Fruit fly (Drosophila melanogaster) whole organism, prepupa: Measurements from ENCODE around the gene CG12057.
A peak's percentile ranks its signal among the peaks of the same experiment; 100 is the strongest.

ENCODE experiments used
- CG10631 ChIP-seq: fragments of 200-800 bp; sonication (Bioruptor generic); optimal IDR thresholded peaks from 2 replicates; lab custom pipeline; 2016; ENCODE audit warnings: missing biosample characterization, missing genetic modification characterization
- CG10669 ChIP-seq: fragments of 200-800 bp; sonication (Bioruptor generic); optimal IDR thresholded peaks from 3 replicates; lab custom pipeline; 2018; ENCODE audit warnings: missing biosample characterization, mild to moderate bottlenecking, missing genetic modification characterization, moderate library complexity
- CG11294 ChIP-seq: fragments of 200-800 bp; sonication (Bioruptor generic); IDR thresholded peaks from 2 replicates; pipeline ENCODE4 v1.3.6; 2022; ENCODE audit warnings: missing biosample characterization, missing genetic modification characterization
- CG15336 ChIP-seq: fragments of 200-800 bp; sonication (Bioruptor generic); IDR thresholded peaks from 2 replicates; pipeline ENCODE4 v1.3.6; 2022; ENCODE audit warnings: missing biosample characterization, missing genetic modification characterization
- CG1621 ChIP-seq: fragments of 200-800 bp; sonication (Bioruptor generic); optimal IDR thresholded peaks from 3 replicates; lab custom pipeline; 2018; ENCODE audit warnings: missing biosample characterization, mild to moderate bottlenecking, missing genetic modification characterization
- CG32006 ChIP-seq: fragments of 200-800 bp; sonication (Bioruptor generic); optimal IDR thresholded peaks from 3 replicates; lab custom pipeline; 2017; ENCODE audit warnings: missing biosample characterization, mild to moderate bottlenecking, missing genetic modification characterization
- CG34406 ChIP-seq: fragments of 200-800 bp; sonication (Bioruptor generic); optimal IDR thresholded peaks from 3 replicates; lab custom pipeline; 2016; ENCODE audit warnings: missing biosample characterization, missing genetic modification characterization
- CG3919 ChIP-seq: fragments of 200-800 bp; sonication (Bioruptor generic); optimal IDR thresholded peaks from 3 replicates; lab custom pipeline; 2016; ENCODE audit warnings: missing biosample characterization, missing genetic modification characterization
- CG4318 ChIP-seq: fragments of 200-800 bp; sonication (Bioruptor generic); optimal IDR thresholded peaks from 3 replicates; lab custom pipeline; 2017; ENCODE audit warnings: missing biosample characterization, mild to moderate bottlenecking, missing genetic modification characterization
- CG6163 ChIP-seq: fragments of 200-800 bp; sonication (Bioruptor generic); IDR thresholded peaks from 3 replicates; pipeline ENCODE4 v1.3.6; 2022; ENCODE audit warnings: missing biosample characterization, missing genetic modification characterization
- CG6276 ChIP-seq: fragments of 200-800 bp; sonication (Bioruptor generic); optimal IDR thresholded peaks from 2 replicates; lab custom pipeline; 2017; ENCODE audit warnings: missing biosample characterization, mild to moderate bottlenecking, missing genetic modification characterization
- CG6808 ChIP-seq: fragments of 200-800 bp; sonication (Bioruptor generic); optimal IDR thresholded peaks from 3 replicates; lab custom pipeline; 2017; ENCODE audit warnings: missing biosample characterization, missing genetic modification characterization, mild to moderate bottlenecking, moderate library complexity, missing genetic modification reagents
- CG6854 ChIP-seq: fragments of 200-800 bp; sonication (Bioruptor generic); optimal IDR thresholded peaks from 2 replicates; lab custom pipeline; 2017; ENCODE audit warnings: missing biosample characterization, mild to moderate bottlenecking, missing genetic modification characterization
- CG7368 ChIP-seq: fragments of 200-800 bp; sonication (Bioruptor generic); optimal IDR thresholded peaks from 3 replicates; lab custom pipeline; 2016; ENCODE audit warnings: missing biosample characterization, missing genetic modification characterization
- CG8119 ChIP-seq: fragments of 200-800 bp; sonication (Bioruptor generic); IDR thresholded peaks from 3 replicates; pipeline ENCODE4 v1.3.6; 2022; ENCODE audit warnings: missing biosample characterization, missing genetic modification characterization
- CG8319 ChIP-seq: fragments of 200-800 bp; sonication (Bioruptor generic); optimal IDR thresholded peaks from 3 replicates; lab custom pipeline; 2016; ENCODE audit warnings: missing biosample characterization, missing genetic modification characterization
- CG8632 ChIP-seq: fragments of 200-800 bp; sonication (Bioruptor generic); optimal IDR thresholded peaks from 3 replicates; lab custom pipeline; 2016; ENCODE audit warnings: missing biosample characterization, missing genetic modification characterization
- CG9139 ChIP-seq: fragments of 200-800 bp; sonication (Bioruptor generic); optimal IDR thresholded peaks from 3 replicates; lab custom pipeline; 2017; ENCODE audit warnings: missing biosample characterization, mild to moderate bottlenecking, missing genetic modification characterization
- Eip78C ChIP-seq: fragments of 200-800 bp; sonication (Bioruptor generic); peaks from one replicate; lab custom pipeline; 2016; ENCODE audit warnings: missing biosample characterization, missing genetic modification characterization
- Ets21C ChIP-seq: fragments of 200-800 bp; sonication (Bioruptor generic); optimal IDR thresholded peaks from 3 replicates; lab custom pipeline; 2016; ENCODE audit warnings: missing biosample characterization, missing genetic modification characterization
- Ets96B ChIP-seq: fragments of 200-800 bp; optimal IDR thresholded peaks from 2 replicates; lab custom pipeline; 2019; ENCODE audit warnings: missing biosample characterization, mild to moderate bottlenecking, missing genetic modification characterization, moderate library complexity
- Gug ChIP-seq: fragments of 200-800 bp; sonication (Bioruptor generic); IDR thresholded peaks from 2 replicates; pipeline ENCODE4 v1.3.6; 2022; ENCODE audit warnings: missing biosample characterization, missing genetic modification characterization
- Hr39 ChIP-seq: fragments of 200-800 bp; sonication (Bioruptor generic); optimal IDR thresholded peaks from 2 replicates; lab custom pipeline; 2016; ENCODE audit warnings: missing biosample characterization, missing genetic modification characterization
- Hr4 ChIP-seq: fragments of 200-800 bp; sonication (Bioruptor generic); optimal IDR thresholded peaks from 3 replicates; lab custom pipeline; 2016; ENCODE audit warnings: missing biosample characterization, missing genetic modification characterization
- Lpt ChIP-seq: fragments of 200-800 bp; sonication (Bioruptor generic); optimal IDR thresholded peaks from 3 replicates; lab custom pipeline; 2016; ENCODE audit warnings: missing biosample characterization, missing genetic modification characterization
- Met ChIP-seq: fragments of 200-800 bp; sonication (Bioruptor generic); optimal IDR thresholded peaks from 3 replicates; lab custom pipeline; 2016; ENCODE audit warnings: missing biosample characterization, missing genetic modification characterization
- OdsH ChIP-seq: fragments of 200-800 bp; sonication (Bioruptor generic); optimal IDR thresholded peaks from 3 replicates; lab custom pipeline; 2016; ENCODE audit warnings: missing biosample characterization, missing genetic modification characterization
- Sox102F ChIP-seq: fragments of 200-800 bp; sonication (Bioruptor generic); optimal IDR thresholded peaks from 2 replicates; lab custom pipeline; 2016; ENCODE audit warnings: missing biosample characterization, mild to moderate bottlenecking, missing genetic modification characterization
- Sox14 ChIP-seq: fragments of 200-800 bp; sonication (Bioruptor generic); optimal IDR thresholded peaks from 3 replicates; lab custom pipeline; 2016; ENCODE audit warnings: missing biosample characterization, missing genetic modification characterization
- Sox15 ChIP-seq: fragments of 200-800 bp; sonication (Bioruptor generic); optimal IDR thresholded peaks from 3 replicates; lab custom pipeline; 2016; ENCODE audit warnings: missing biosample characterization, missing genetic modification characterization
- achi ChIP-seq: fragments of 200-800 bp; sonication (Bioruptor generic); optimal IDR thresholded peaks from 3 replicates; lab custom pipeline; 2016; ENCODE audit warnings: missing biosample characterization, missing genetic modification characterization
- acj6 ChIP-seq: fragments of 200-800 bp; sonication (Bioruptor generic); optimal IDR thresholded peaks from 3 replicates; lab custom pipeline; 2016; ENCODE audit warnings: missing biosample characterization, missing genetic modification characterization
- dac ChIP-seq: fragments of 200-800 bp; sonication (Bioruptor generic); optimal IDR thresholded peaks from 2 replicates; lab custom pipeline; 2017; ENCODE audit warnings: missing biosample characterization, mild to moderate bottlenecking, missing genetic modification characterization
- eg ChIP-seq: fragments of 200-800 bp; sonication (Bioruptor generic); IDR thresholded peaks from 3 replicates; pipeline ENCODE4 v1.3.6; 2022; ENCODE audit warnings: missing biosample characterization, missing genetic modification characterization
- pdm3 ChIP-seq: fragments of 200-800 bp; sonication (Bioruptor generic); optimal IDR thresholded peaks from 3 replicates; lab custom pipeline; 2016; ENCODE audit warnings: missing biosample characterization, missing genetic modification characterization
- ss ChIP-seq, 2 experiments: fragments of 200-800 bp; sonication (Bioruptor generic); optimal IDR thresholded peaks; 2 replicates in 1 of 2; 3 replicates in 1 of 2; lab custom pipeline; 2017 to 2018; ENCODE audit warnings: mild to moderate bottlenecking in 2 of 2, missing biosample characterization in 2 of 2, missing genetic modification characterization in 2 of 2, moderate library complexity in 1 of 2
- svp ChIP-seq: fragments of 200-800 bp; sonication (Bioruptor generic); peaks from one replicate; lab custom pipeline; 2016; ENCODE audit warnings: missing biosample characterization, missing genetic modification characterization
- topi ChIP-seq: fragments of 200-800 bp; sonication (Bioruptor generic); optimal IDR thresholded peaks from 3 replicates; lab custom pipeline; 2016; ENCODE audit warnings: missing biosample characterization, missing genetic modification characterization
- vri ChIP-seq: fragments of 200-800 bp; sonication (Bioruptor generic); optimal IDR thresholded peaks from 3 replicates; lab custom pipeline; 2016; ENCODE audit warnings: missing biosample characterization, mild to moderate bottlenecking, missing genetic modification characterization

Gene CG12057

dm6 chrX:9214576-9214975 is 23.1 kb downstream of the CG12057 start, which contains the start of gene Obp8a:
Gene Obp8a (plus strand): TSS chrX:9214876.
- TF ChIP-seq Ets96B (tag; lab: Kevin White, UChicago) (no peak), CG32006 (GFP tag; lab: Kevin White, UChicago) (no peak), svp (GFP tag; lab: Kevin White, UChicago) (peak; percentile 37), Sox14 (GFP tag; lab: Kevin White, UChicago) (no peak), CG9139 (GFP tag; lab: Kevin White, UChicago) (no peak), pdm3 (GFP tag; lab: Kevin White, UChicago) (no peak)

- no peak for TF ChIP-seq pdm3 (GFP tag; lab: Kevin White, UChicago)
- TF ChIP-seq Met: no peak
- TF ChIP-seq ss (GFP tag; optimal IDR thresholded peaks at IDR 0.05; lab: Kevin White, UChicago): no peak
- no peak for TF ChIP-seq CG6276 (GFP tag; lab: Kevin White, UChicago)
- TF ChIP-seq Eip78C (GFP tag; lab: Kevin White, UChicago): no peak
- no peak for TF ChIP-seq Lpt (GFP tag; lab: Kevin White, UChicago)
- TF ChIP-seq CG1621 (tag; lab: Kevin White, UChicago): no peak
- no peak for TF ChIP-seq CG8632 (GFP tag; lab: Kevin White, UChicago)
- TF ChIP-seq Sox15 (GFP tag; lab: Kevin White, UChicago): no peak
- TF ChIP-seq svp (GFP tag; lab: Kevin White, UChicago): no peak
- TF ChIP-seq Gug (GFP tag; lab: Robert Waterston, UW): no peak
- no peak for TF ChIP-seq CG34406
- no peak for TF ChIP-seq CG10631
- no peak for TF ChIP-seq vri (GFP tag; lab: Kevin White, UChicago)
- TF ChIP-seq CG6854: no peak
- no peak for TF ChIP-seq Sox102F (GFP tag; lab: Kevin White, UChicago)
- no peak for TF ChIP-seq Ets21C (GFP tag; lab: Kevin White, UChicago)
- TF ChIP-seq achi (GFP tag; lab: Kevin White, UChicago): no peak
- TF ChIP-seq Hr4: no peak
- no peak for TF ChIP-seq acj6 (GFP tag; lab: Kevin White, UChicago)
Observed at dm6 chrX:9215485-9215884, 24.0 kb downstream of the CG12057 start, which contains the start of gene CG15368. Gene CG15368 (plus strand): TSS chrX:9215785.

dm6 chrX:9216572-9216971 is 25.1 kb downstream of the CG12057 start, which contains the start of gene CG15369:
Gene CG15369 (plus strand): TSS chrX:9216872.
- TF ChIP-seq CG11294 (GFP tag; lab: Robert Waterston, UW) (no peak), svp (GFP tag; lab: Kevin White, UChicago) (peak; percentile 60)
- TF ChIP-seq, all 60 proteins: peak for 1

- TF ChIP-seq CG9139 (GFP tag; lab: Kevin White, UChicago) (no peak), CG7368 (GFP tag; lab: Kevin White, UChicago) (no peak), Lpt (GFP tag; lab: Kevin White, UChicago) (no peak), Eip78C (GFP tag; lab: Kevin White, UChicago) (peak; percentile 65), CG6854 (no peak), CG34406 (no peak), CG8319 (GFP tag; lab: Kevin White, UChicago) (no peak), pdm3 (GFP tag; lab: Kevin White, UChicago) (peak; percentile 29), OdsH (peak; percentile 17), Sox15 (GFP tag; lab: Kevin White, UChicago) (no peak), CG3919 (GFP tag; lab: Kevin White, UChicago) (peak; percentile 31), CG6163 (GFP tag; lab: Robert Waterston, UW) (peak; percentile 72), CG11294 (GFP tag; lab: Robert Waterston, UW) (peak; percentile 39; the same call in 1 of the 2 replicates), dac (peak; percentile 15), topi (GFP tag; lab: Kevin White, UChicago) (no peak), Hr4 (peak; percentile 36), CG8119 (GFP tag; lab: Robert Waterston, UW) (peak; percentile 45; the same call in 2 of the 3 replicates), Gug (GFP tag; lab: Robert Waterston, UW) (0 out of 2 replicates have a peak, but pooled peaks have one; percentile 42), acj6 (GFP tag; lab: Kevin White, UChicago) (peak; percentile 14), CG6276 (GFP tag; lab: Kevin White, UChicago) (peak; percentile 32), CG32006 (GFP tag; lab: Kevin White, UChicago) (peak; percentile 67), CG6808 (GFP tag; lab: Kevin White, UChicago) (no peak), CG4318 (GFP tag; lab: Kevin White, UChicago) (peak; percentile 39), achi (GFP tag; lab: Kevin White, UChicago) (peak; percentile 18), Hr39 (GFP tag; lab: Kevin White, UChicago) (peak; percentile 9), CG15336 (GFP tag; lab: Robert Waterston, UW) (peak; percentile 72), CG10669 (GFP tag; lab: Kevin White, UChicago) (no peak), eg (peak; percentile 78), ss (GFP tag; optimal IDR thresholded peaks at IDR 0.05; lab: Kevin White, UChicago) (no peak)
Observed at dm6 chrX:9220434-9220833, 29.0 kb downstream of the CG12057 start.
